Worm (Caenorhabditis elegans) whole organism, young adult: ENCODE measurements around the gene algn-12.

Experiments
- Y53G8AR.9 ChIP-seq: fragments of 200-800 bp; sonication (Bioruptor generic); conservative IDR thresholded peaks from 2 replicates; pipeline ENCODE4 v1.3.6; 2022; ENCODE audit warnings: missing genetic modification reagents, missing genetic modification characterization, missing compliant biosample characterization
- ceh-100 ChIP-seq: fragments of 200-800 bp; sonication (Bioruptor generic); IDR thresholded peaks from 2 replicates; pipeline ENCODE4 v1.3.6; 2022; ENCODE audit warnings: missing genetic modification reagents, missing genetic modification characterization, missing compliant biosample characterization
- mcd-1 ChIP-seq: fragments of 200-800 bp; sonication (Bioruptor generic); IDR thresholded peaks from 2 replicates; pipeline ENCODE4 v1.3.6; 2022; ENCODE audit warnings: missing genetic modification reagents, missing genetic modification characterization, missing compliant biosample characterization
- snpc-1.1 ChIP-seq: sonication (generic microtip); optimal IDR thresholded peaks from 2 replicates; lab custom pipeline; 2017; ENCODE audit warnings: missing genetic modification characterization, mild to moderate bottlenecking, missing compliant biosample characterization, antibody characterized with exemption, moderate library complexity, missing genotype, missing genetic modification reagents; ENCODE audit not compliant: insufficient read depth
- xnd-1 ChIP-seq: sonication (generic microtip); optimal IDR thresholded peaks from 2 replicates; lab custom pipeline; 2016; ENCODE audit warnings: missing genotype, missing genetic modification reagents, missing genetic modification characterization, missing compliant biosample characterization
- ztf-28 ChIP-seq: fragments of 200-800 bp; sonication (Bioruptor generic); IDR thresholded peaks from 2 replicates; pipeline ENCODE4 v1.3.6; 2022; ENCODE audit warnings: missing genetic modification reagents, missing genetic modification characterization, missing compliant biosample characterization

DNA sequence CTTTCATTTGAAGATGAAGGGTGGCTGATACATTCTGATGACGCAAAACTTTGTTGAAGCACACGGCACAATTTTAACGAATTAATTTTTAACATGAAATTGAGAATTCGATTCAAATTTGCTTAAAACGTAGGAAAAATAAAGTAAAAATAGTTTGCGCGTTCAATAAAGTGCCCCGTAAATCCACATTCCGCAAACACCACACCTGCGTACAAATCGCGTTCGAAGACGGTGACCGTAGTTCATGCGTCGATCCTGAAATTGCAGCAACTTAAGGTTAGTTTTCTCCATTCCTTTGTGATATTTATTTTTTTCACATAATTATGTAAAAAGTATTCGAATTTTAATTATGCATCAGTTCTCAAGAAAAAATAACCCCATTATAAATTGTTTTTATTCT, 10.2 kb upstream of the algn-12 start, which contains the start of gene F43H9.3:
- TF ChIP-seq mcd-1 (GFP tag; lab: Robert Waterston, UW): no peak
- no peak for TF ChIP-seq snpc-1.1
- TF ChIP-seq ztf-28 (GFP tag; lab: Robert Waterston, UW): no peak
- no peak for TF ChIP-seq Y53G8AR.9 (GFP tag; lab: Robert Waterston, UW)
- TF ChIP-seq xnd-1 (tag; lab: Kevin White, UChicago): no peak
- no peak for TF ChIP-seq ceh-100
